Worm (Caenorhabditis elegans) whole organism, midembryonic: ENCODE data around the gene T24C2.5.
A peak's percentile ranks its signal among the peaks of the same experiment; 100 is the strongest.

Source experiments
- T22C8.4 ChIP-seq: fragments of 200-800 bp; sonication (Bioruptor generic); IDR thresholded peaks from 2 replicates; pipeline ENCODE4 v1.3.6; 2022; ENCODE audit warnings: missing genetic modification characterization, missing compliant biosample characterization
- cog-1 ChIP-seq: sonication (generic microtip); optimal IDR thresholded peaks from 2 replicates; lab custom pipeline; 2016; ENCODE audit warnings: missing genetic modification characterization, missing compliant biosample characterization
- flt-1 ChIP-seq: fragments of 200-800 bp; sonication (Bioruptor generic); IDR thresholded peaks from 2 replicates; pipeline ENCODE4 v1.3.6; 2022; ENCODE audit warnings: missing genetic modification characterization, missing compliant biosample characterization
- klf-2 ChIP-seq: fragments of 200-800 bp; sonication (Bioruptor generic); conservative IDR thresholded peaks from 2 replicates; pipeline ENCODE4 v1.3.6; 2022; ENCODE audit warnings: missing genetic modification reagents, missing genetic modification characterization, missing compliant biosample characterization
- med-1 ChIP-seq: sonication (generic microtip); optimal IDR thresholded peaks from 2 replicates; lab custom pipeline; 2017; ENCODE audit warnings: missing genetic modification characterization, mild to moderate bottlenecking, missing compliant biosample characterization, antibody characterized with exemption, missing genetic modification reagents; ENCODE audit not compliant: insufficient read depth
- ref-1 ChIP-seq: fragments of 200-800 bp; sonication (Bioruptor generic); conservative IDR thresholded peaks from 2 replicates; pipeline ENCODE4 v1.3.6; 2022; ENCODE audit warnings: missing genetic modification reagents, missing genetic modification characterization, missing compliant biosample characterization
- tab-1 ChIP-seq: fragments of 200-800 bp; sonication (Bioruptor generic); IDR thresholded peaks from 2 replicates; pipeline ENCODE4 v1.3.6; 2022; ENCODE audit warnings: missing genetic modification characterization, missing compliant biosample characterization
- ztf-23 ChIP-seq: fragments of 200-800 bp; sonication (Bioruptor generic); IDR thresholded peaks from 2 replicates; pipeline ENCODE4 v1.3.6; 2022; ENCODE audit warnings: missing genetic modification reagents, missing genetic modification characterization, missing compliant biosample characterization
- ztf-29 ChIP-seq: fragments of 200-800 bp; sonication (Bioruptor generic); IDR thresholded peaks from 2 replicates; pipeline ENCODE4 v1.3.6; 2022; ENCODE audit warnings: missing genetic modification reagents, missing genetic modification characterization, missing compliant biosample characterization

T24C2.5 gene

ce11 chrX:14560297-14560680 lies 26.1 kb downstream of the T24C2.5 start:
- TF ChIP-seq klf-2 (no peak), med-1 (GFP tag; lab: Kevin White, UChicago) (no peak), flt-1 (GFP tag; lab: Robert Waterston, UW) (no peak), ztf-23 (no peak), cog-1 (peak; percentile 96), ref-1 (GFP tag; lab: Robert Waterston, UW) (no peak), tab-1 (GFP tag; lab: Robert Waterston, UW) (no peak), T22C8.4 (GFP tag; lab: Robert Waterston, UW) (no peak; the same call in 1 of the 2 replicates)

- TF ChIP-seq ref-1 (GFP tag; lab: Robert Waterston, UW): no peak
- TF ChIP-seq ztf-29 (GFP tag; lab: Robert Waterston, UW): peak; percentile 52; the same call in 1 of the 2 replicates
These were observed 27.3 kb downstream of the T24C2.5 start for ce11 chrX:14561416-14561973.

- TF ChIP-seq ztf-29 (GFP tag; lab: Robert Waterston, UW): no peak
- TF ChIP-seq klf-2: no peak
- no peak for TF ChIP-seq ref-1 (GFP tag; lab: Robert Waterston, UW)
- no peak for TF ChIP-seq flt-1 (GFP tag; lab: Robert Waterston, UW)
- TF ChIP-seq T22C8.4 (GFP tag; lab: Robert Waterston, UW): no peak
- TF ChIP-seq tab-1 (GFP tag; lab: Robert Waterston, UW): no peak
- no peak for TF ChIP-seq ztf-23
- TF ChIP-seq med-1 (GFP tag; lab: Kevin White, UChicago): no peak
- TF ChIP-seq cog-1: no peak
These were observed 28.3 kb downstream of the T24C2.5 start for ce11 chrX:14562286-14563086.

ce11 chrX:14563818-14564217 lies 29.6 kb downstream of the T24C2.5 start:
- TF ChIP-seq med-1 (GFP tag; lab: Kevin White, UChicago) (no peak), klf-2 (no peak), ztf-29 (GFP tag; lab: Robert Waterston, UW) (no peak), cog-1 (no peak), ref-1 (GFP tag; lab: Robert Waterston, UW) (no peak), T22C8.4 (GFP tag; lab: Robert Waterston, UW) (no peak), tab-1 (GFP tag; lab: Robert Waterston, UW) (no peak), flt-1 (GFP tag; lab: Robert Waterston, UW) (no peak), ztf-23 (no peak)

ce11 chrX:14565245-14565644 lies 31.0 kb downstream of the T24C2.5 start:
- TF ChIP-seq flt-1 (GFP tag; lab: Robert Waterston, UW) (no peak), tab-1 (GFP tag; lab: Robert Waterston, UW) (no peak), ztf-29 (GFP tag; lab: Robert Waterston, UW) (no peak), cog-1 (no peak), ztf-23 (no peak), ref-1 (GFP tag; lab: Robert Waterston, UW) (no peak), T22C8.4 (GFP tag; lab: Robert Waterston, UW) (no peak), klf-2 (no peak), med-1 (GFP tag; lab: Kevin White, UChicago) (no peak)

- no peak for TF ChIP-seq flt-1 (GFP tag; lab: Robert Waterston, UW)
- TF ChIP-seq ztf-23: no peak
- no peak for TF ChIP-seq med-1 (GFP tag; lab: Kevin White, UChicago)
- no peak for TF ChIP-seq T22C8.4 (GFP tag; lab: Robert Waterston, UW)
- no peak for TF ChIP-seq cog-1
- no peak for TF ChIP-seq tab-1 (GFP tag; lab: Robert Waterston, UW)
- TF ChIP-seq ref-1 (GFP tag; lab: Robert Waterston, UW): no peak
- TF ChIP-seq klf-2: no peak
- TF ChIP-seq ztf-29 (GFP tag; lab: Robert Waterston, UW): no peak
These were observed 31.8 kb downstream of the T24C2.5 start for ce11 chrX:14566047-14566446.

- TF ChIP-seq ref-1 (GFP tag; lab: Robert Waterston, UW): no peak
- TF ChIP-seq klf-2: no peak
- no peak for TF ChIP-seq cog-1
- TF ChIP-seq T22C8.4 (GFP tag; lab: Robert Waterston, UW): no peak
- no peak for TF ChIP-seq ztf-23
- TF ChIP-seq tab-1 (GFP tag; lab: Robert Waterston, UW): no peak
- TF ChIP-seq flt-1 (GFP tag; lab: Robert Waterston, UW): no peak
- no peak for TF ChIP-seq ztf-29 (GFP tag; lab: Robert Waterston, UW)
- no peak for TF ChIP-seq med-1 (GFP tag; lab: Kevin White, UChicago)
These were observed 34.1 kb downstream of the T24C2.5 start for ce11 chrX:14568258-14568763.

- TF ChIP-seq ztf-29 (GFP tag; lab: Robert Waterston, UW) (no peak), cog-1 (no peak), T22C8.4 (GFP tag; lab: Robert Waterston, UW) (no peak), tab-1 (GFP tag; lab: Robert Waterston, UW) (no peak), ztf-23 (no peak), klf-2 (no peak), med-1 (GFP tag; lab: Kevin White, UChicago) (no peak), flt-1 (GFP tag; lab: Robert Waterston, UW) (no peak), ref-1 (GFP tag; lab: Robert Waterston, UW) (no peak)
These were observed 37.1 kb downstream of the T24C2.5 start for ce11 chrX:14571277-14571676.

- TF ChIP-seq ztf-23 (no peak), tab-1 (GFP tag; lab: Robert Waterston, UW) (no peak), flt-1 (GFP tag; lab: Robert Waterston, UW) (no peak), cog-1 (no peak), T22C8.4 (GFP tag; lab: Robert Waterston, UW) (no peak), klf-2 (no peak), ztf-29 (GFP tag; lab: Robert Waterston, UW) (no peak), med-1 (GFP tag; lab: Kevin White, UChicago) (no peak), ref-1 (GFP tag; lab: Robert Waterston, UW) (no peak)
These were observed 38.2 kb downstream of the T24C2.5 start, which contains the start of gene lron-1 for ce11 chrX:14572419-14572818. TSS of gene lron-1 (plus strand) at chrX:14572719.
